Worm (Caenorhabditis elegans) whole organism, late embryonic: ENCODE results near the gene dnj-3.

ENCODE experiments used
- C08G9.2 ChIP-seq: sonication (generic microtip); optimal IDR thresholded peaks from 2 replicates; lab custom pipeline; 2016; ENCODE audit warnings: mild to moderate bottlenecking, missing genetic modification characterization, moderate library complexity, missing compliant biosample characterization
- C38D4.7 ChIP-seq: fragments of 200-800 bp; sonication (Bioruptor generic); optimal IDR thresholded peaks from 2 replicates; lab custom pipeline; 2018; ENCODE audit warnings: mild to moderate bottlenecking, missing genetic modification characterization, moderate library complexity, missing compliant biosample characterization
- F13H6.1 ChIP-seq: sonication (generic microtip); optimal IDR thresholded peaks from 2 replicates; lab custom pipeline; 2016; ENCODE audit warnings: missing genetic modification characterization, missing compliant biosample characterization
- K09A11.1 ChIP-seq: sonication (generic microtip); optimal IDR thresholded peaks from 2 replicates; lab custom pipeline; 2017; ENCODE audit warnings: antibody characterized with exemption, mild to moderate bottlenecking, missing genetic modification characterization, missing compliant biosample characterization; ENCODE audit not compliant: insufficient read depth
- T23F11.4 ChIP-seq: fragments of 200-800 bp; sonication (Bioruptor generic); optimal IDR thresholded peaks from 2 replicates; lab custom pipeline; 2018; ENCODE audit warnings: mild to moderate bottlenecking, missing genetic modification characterization, missing compliant biosample characterization
- Y22D7AL.16 ChIP-seq: sonication (generic microtip); optimal IDR thresholded peaks from 2 replicates; lab custom pipeline; 2016; ENCODE audit warnings: missing genetic modification characterization, missing compliant biosample characterization
- ahr-1 ChIP-seq: sonication (generic microtip); optimal IDR thresholded peaks from 2 replicates; lab custom pipeline; 2016; ENCODE audit warnings: missing genetic modification characterization, missing compliant biosample characterization
- ama-1 ChIP-seq: fragments of 150-350 bp; optimal IDR thresholded peaks from 2 replicates; lab custom pipeline; 2014
- ceh-14 ChIP-seq: sonication (generic microtip); optimal IDR thresholded peaks from 2 replicates; lab custom pipeline; 2016; ENCODE audit warnings: missing genotype, missing genetic modification characterization, missing compliant biosample characterization
- ceh-19 ChIP-seq: fragments of 200-800 bp; sonication (Bioruptor generic); optimal IDR thresholded peaks from 2 replicates; lab custom pipeline; 2018; ENCODE audit warnings: mild to moderate bottlenecking, missing genetic modification characterization, missing compliant biosample characterization
- ceh-2 ChIP-seq: sonication (generic microtip); optimal IDR thresholded peaks from 2 replicates; lab custom pipeline; 2016; ENCODE audit warnings: missing genotype, missing genetic modification characterization, missing compliant biosample characterization
- ceh-22 ChIP-seq: sonication (generic microtip); optimal IDR thresholded peaks from 2 replicates; lab custom pipeline; 2017; ENCODE audit warnings: missing biosample characterization, missing genetic modification characterization
- ceh-30 ChIP-seq: fragments of 150-350 bp; optimal IDR thresholded peaks from 2 replicates; lab custom pipeline; 2014; ENCODE audit warnings: missing biosample characterization, missing genetic modification characterization
- ceh-31 ChIP-seq: sonication (generic microtip); optimal IDR thresholded peaks from 2 replicates; lab custom pipeline; 2016; ENCODE audit warnings: missing genetic modification characterization, missing compliant biosample characterization
- ceh-34 ChIP-seq: sonication (generic microtip); optimal IDR thresholded peaks from 2 replicates; lab custom pipeline; 2016; ENCODE audit warnings: mild to moderate bottlenecking, missing genetic modification characterization, missing compliant biosample characterization
- ceh-48 ChIP-seq: sonication (generic microtip); optimal IDR thresholded peaks from 2 replicates; lab custom pipeline; 2016; ENCODE audit warnings: missing genetic modification characterization, inconsistent platforms, missing compliant biosample characterization
- ceh-9 ChIP-seq: sonication (generic microtip); optimal IDR thresholded peaks from 2 replicates; lab custom pipeline; 2016; ENCODE audit warnings: mild to moderate bottlenecking, missing genetic modification characterization, inconsistent platforms, missing compliant biosample characterization
- che-1 ChIP-seq: sonication (generic microtip); optimal IDR thresholded peaks from 2 replicates; lab custom pipeline; 2016; ENCODE audit warnings: mild to moderate bottlenecking, missing genetic modification characterization, missing compliant biosample characterization
- dmd-4 ChIP-seq: sonication (generic microtip); optimal IDR thresholded peaks from 2 replicates; lab custom pipeline; 2016; ENCODE audit warnings: borderline replicate concordance, missing genetic modification characterization, missing compliant biosample characterization
- dve-1 ChIP-seq: sonication (generic microtip); optimal IDR thresholded peaks from 2 replicates; lab custom pipeline; 2017; ENCODE audit warnings: antibody characterized with exemption, mild to moderate bottlenecking, missing genetic modification characterization, missing compliant biosample characterization
- elt-2 ChIP-seq: sonication (generic microtip); optimal IDR thresholded peaks from 2 replicates; lab custom pipeline; 2016; ENCODE audit warnings: missing genetic modification reagents, missing genetic modification characterization, missing compliant biosample characterization
- elt-4 ChIP-seq: sonication (generic microtip); optimal IDR thresholded peaks from 2 replicates; lab custom pipeline; 2016; ENCODE audit warnings: missing genetic modification characterization, missing compliant biosample characterization
- ets-4 ChIP-seq: sonication (generic microtip); optimal IDR thresholded peaks from 2 replicates; lab custom pipeline; 2016; ENCODE audit warnings: missing genetic modification characterization, missing compliant biosample characterization
- eyg-1 ChIP-seq: sonication (generic microtip); optimal IDR thresholded peaks from 2 replicates; lab custom pipeline; 2016; ENCODE audit warnings: missing genotype, missing genetic modification characterization, missing compliant biosample characterization
- fax-1 ChIP-seq: sonication (generic microtip); optimal IDR thresholded peaks from 2 replicates; lab custom pipeline; 2016; ENCODE audit warnings: missing genotype, missing genetic modification characterization, missing compliant biosample characterization
- fkh-10 ChIP-seq: fragments of 150-350 bp; optimal IDR thresholded peaks from 2 replicates; lab custom pipeline; 2014; ENCODE audit warnings: missing biosample characterization, missing genetic modification reagents, missing genetic modification characterization
- fkh-6 ChIP-seq: sonication (generic microtip); optimal IDR thresholded peaks from 2 replicates; lab custom pipeline; 2016; ENCODE audit warnings: missing genetic modification characterization, missing compliant biosample characterization
- hlh-30 ChIP-seq: sonication (generic microtip); optimal IDR thresholded peaks from 2 replicates; lab custom pipeline; 2017; ENCODE audit warnings: antibody characterized with exemption, missing genetic modification characterization, missing compliant biosample characterization; ENCODE audit not compliant: insufficient read depth
- hlh-6 ChIP-seq: sonication (generic microtip); optimal IDR thresholded peaks from 2 replicates; lab custom pipeline; 2016; ENCODE audit warnings: missing genotype, missing genetic modification characterization, missing compliant biosample characterization
- hlh-8 ChIP-seq: sonication (generic microtip); optimal IDR thresholded peaks from 2 replicates; lab custom pipeline; 2016; ENCODE audit warnings: missing genotype, missing genetic modification characterization, missing compliant biosample characterization
- lim-6 ChIP-seq: sonication (generic microtip); optimal IDR thresholded peaks from 2 replicates; lab custom pipeline; 2016; ENCODE audit warnings: missing genetic modification characterization, missing compliant biosample characterization
- madf-2 ChIP-seq: sonication (generic microtip); optimal IDR thresholded peaks from 2 replicates; lab custom pipeline; 2017; ENCODE audit warnings: missing genetic modification characterization, missing compliant biosample characterization
- mec-3 ChIP-seq: sonication (generic microtip); optimal IDR thresholded peaks from 2 replicates; lab custom pipeline; 2016; ENCODE audit warnings: borderline replicate concordance, missing genetic modification characterization, missing compliant biosample characterization
- odd-2 ChIP-seq: sonication (generic microtip); optimal IDR thresholded peaks from 2 replicates; lab custom pipeline; 2017; ENCODE audit warnings: antibody characterized with exemption, mild to moderate bottlenecking, missing genetic modification characterization, missing compliant biosample characterization
- pag-3 ChIP-seq: sonication (generic microtip); optimal IDR thresholded peaks from 2 replicates; lab custom pipeline; 2016; ENCODE audit warnings: missing compliant biosample characterization, missing genetic modification characterization, borderline replicate concordance
- pat-9 ChIP-seq: fragments of 200-800 bp; sonication (Bioruptor generic); optimal IDR thresholded peaks from 2 replicates; lab custom pipeline; 2018; ENCODE audit warnings: mild to moderate bottlenecking, missing genetic modification characterization, moderate library complexity, missing compliant biosample characterization
- pha-4 ChIP-seq: fragments of 150-350 bp; optimal IDR thresholded peaks from 2 replicates; lab custom pipeline; 2018; ENCODE audit warnings: missing biosample characterization, missing genetic modification reagents, missing genetic modification characterization
- pros-1 ChIP-seq: fragments of 150-350 bp; optimal IDR thresholded peaks from 2 replicates; lab custom pipeline; 2014; ENCODE audit warnings: missing biosample characterization, missing genetic modification reagents, missing genetic modification characterization
- ref-2 ChIP-seq: sonication (generic microtip); optimal IDR thresholded peaks from 2 replicates; lab custom pipeline; 2016; ENCODE audit warnings: missing genetic modification characterization, missing compliant biosample characterization
- rnt-1 ChIP-seq: sonication (generic microtip); optimal IDR thresholded peaks from 2 replicates; lab custom pipeline; 2016; ENCODE audit warnings: missing genetic modification characterization, missing compliant biosample characterization
- sdc-2 ChIP-seq: sonication (generic microtip); optimal IDR thresholded peaks from 2 replicates; lab custom pipeline; 2016; ENCODE audit warnings: missing genotype, missing genetic modification characterization, missing compliant biosample characterization
- sox-2 ChIP-seq: fragments of 200-800 bp; sonication (Bioruptor generic); IDR thresholded peaks from 2 replicates; pipeline ENCODE4 v1.3.6; 2022; ENCODE audit warnings: missing genetic modification reagents, missing genetic modification characterization, missing compliant biosample characterization
- syd-9 ChIP-seq: sonication (generic microtip); optimal IDR thresholded peaks from 2 replicates; lab custom pipeline; 2016; ENCODE audit warnings: mild to moderate bottlenecking, missing genetic modification characterization, moderate library complexity, missing compliant biosample characterization
- tbx-2 ChIP-seq: sonication (generic microtip); optimal IDR thresholded peaks from 2 replicates; lab custom pipeline; 2016; ENCODE audit warnings: missing genetic modification characterization, missing compliant biosample characterization
- tbx-7 ChIP-seq: sonication (generic microtip); optimal IDR thresholded peaks from 2 replicates; lab custom pipeline; 2016; ENCODE audit warnings: missing genotype, missing genetic modification characterization, missing compliant biosample characterization
- ttx-3 ChIP-seq: sonication (generic microtip); optimal IDR thresholded peaks from 2 replicates; lab custom pipeline; 2016; ENCODE audit warnings: missing genetic modification reagents, missing genetic modification characterization, missing compliant biosample characterization
- unc-3 ChIP-seq, 2 experiments: fragments of 200-800 bp in 1 of 2; sonication (Bioruptor generic) in 1 of 2; sonication (generic microtip) in 1 of 2; conservative IDR thresholded peaks in 1 of 2; optimal IDR thresholded peaks in 1 of 2; 2 replicates each; pipeline versions ENCODE4 v1.3.6 to Lab custom; 2016 to 2022; ENCODE audit warnings: missing compliant biosample characterization in 2 of 2, missing genetic modification characterization in 2 of 2, missing genetic modification reagents in 1 of 2
- unc-42 ChIP-seq: sonication (generic microtip); optimal IDR thresholded peaks from 2 replicates; lab custom pipeline; 2016; ENCODE audit warnings: missing genotype, missing genetic modification characterization, missing compliant biosample characterization
- unc-55 ChIP-seq: sonication (generic microtip); optimal IDR thresholded peaks from 2 replicates; lab custom pipeline; 2017; ENCODE audit warnings: missing biosample characterization, missing genetic modification reagents, missing genetic modification characterization
- unc-86 ChIP-seq: sonication (generic microtip); optimal IDR thresholded peaks from 2 replicates; lab custom pipeline; 2016; ENCODE audit warnings: missing genetic modification characterization, missing compliant biosample characterization
- zip-5 ChIP-seq: sonication (generic microtip); optimal IDR thresholded peaks from 2 replicates; lab custom pipeline; 2016; ENCODE audit warnings: missing genetic modification characterization, missing compliant biosample characterization

Gene dnj-3

ce11 chrV:15071015-15071810, 2.7 kb downstream of the dnj-3 start, which contains the start of gene unc-76:
TSS of gene unc-76 (plus strand) at chrV:15071760.
- TF ChIP-seq fkh-10 (GFP tag; lab: Kevin White, UChicago) = no peak
- peak; percentile 92 for TF ChIP-seq dve-1 (tag; lab: Kevin White, UChicago)
- TF ChIP-seq elt-2 (tag; lab: Kevin White, UChicago) = no peak
- peak; percentile 3 for TF ChIP-seq K09A11.1 (tag; lab: Kevin White, UChicago)
- TF ChIP-seq che-1 = no peak
- peak; percentile 18 for TF ChIP-seq unc-86 (tag; lab: Kevin White, UChicago)
- peak; percentile 73 for TF ChIP-seq pros-1 (tag; lab: Kevin White, UChicago)
- peak; percentile 74 for TF ChIP-seq ceh-14 (tag; lab: Kevin White, UChicago)
- TF ChIP-seq eyg-1 (tag; lab: Kevin White, UChicago) = no peak
- no peak for TF ChIP-seq madf-2
- TF ChIP-seq syd-9 = peak; percentile 24
- TF ChIP-seq dmd-4 (tag; lab: Kevin White, UChicago) = no peak
- TF ChIP-seq ttx-3 (tag; lab: Kevin White, UChicago) = no peak
- peak; percentile 28 for TF ChIP-seq hlh-30 (tag; lab: Kevin White, UChicago)
- peak; percentile 49 for TF ChIP-seq C08G9.2
- TF ChIP-seq tbx-2 (tag; lab: Kevin White, UChicago) = peak; percentile 84
- no peak for TF ChIP-seq ets-4
- peak; percentile 90 for TF ChIP-seq unc-42 (tag; lab: Kevin White, UChicago)
- no peak for TF ChIP-seq Y22D7AL.16 (tag; lab: Kevin White, UChicago)
- TF ChIP-seq pag-3 (tag; lab: Kevin White, UChicago) = no peak
- no peak for TF ChIP-seq ceh-30 (tag; lab: Kevin White, UChicago)
- no peak for TF ChIP-seq ahr-1 (tag; lab: Kevin White, UChicago)
- TF ChIP-seq ceh-31 = peak; percentile 92
- peak; percentile 67 for TF ChIP-seq hlh-8 (tag; lab: Kevin White, UChicago)
- no peak for TF ChIP-seq tbx-7
- peak; percentile 55 for TF ChIP-seq ref-2
- peak; percentile 6 for TF ChIP-seq fkh-6
- peak; percentile 60 for TF ChIP-seq ceh-2
- TF ChIP-seq pat-9 (tag; lab: Kevin White, UChicago) = no peak
- TF ChIP-seq F13H6.1 (tag; lab: Kevin White, UChicago) = peak; percentile 52
- TF ChIP-seq rnt-1 (tag; lab: Kevin White, UChicago) = peak; percentile 89
- TF ChIP-seq pha-4 = no peak
- TF ChIP-seq ceh-34 (tag; lab: Kevin White, UChicago) = peak; percentile 98
- TF ChIP-seq sox-2 (GFP tag; lab: Robert Waterston, UW) = peak; percentile 28; the same call in 1 of the 2 replicates
- TF ChIP-seq odd-2 (tag; lab: Kevin White, UChicago) = no peak
- no peak for TF ChIP-seq elt-4 (tag; lab: Kevin White, UChicago)
- TF ChIP-seq ceh-9 (tag; lab: Kevin White, UChicago) = no peak
- no peak for TF ChIP-seq unc-3 (GFP tag; conservative IDR thresholded peaks at IDR 0.05; lab: Robert Waterston, UW)
- peak; percentile 57 for TF ChIP-seq unc-3 (tag; optimal IDR thresholded peaks at IDR 0.05; lab: Kevin White, UChicago)
- TF ChIP-seq hlh-6 (tag; lab: Kevin White, UChicago) = no peak
- TF ChIP-seq ceh-19 = no peak
- TF ChIP-seq fax-1 (tag; lab: Kevin White, UChicago) = peak; percentile 32
- no peak for TF ChIP-seq C38D4.7 (GFP tag; lab: Kevin White, UChicago)
- TF ChIP-seq unc-55 (GFP tag; lab: Kevin White, UChicago) = peak; percentile 89
- TF ChIP-seq T23F11.4 (GFP tag; lab: Kevin White, UChicago) = no peak
- TF ChIP-seq ama-1 = no peak
- TF ChIP-seq lim-6 (tag; lab: Kevin White, UChicago) = no peak
- TF ChIP-seq sdc-2 (tag; lab: Kevin White, UChicago) = no peak
- TF ChIP-seq ceh-48 (tag; lab: Kevin White, UChicago) = peak; percentile 52
- no peak for TF ChIP-seq mec-3
- TF ChIP-seq ceh-22 (tag; lab: Kevin White, UChicago) = no peak
- no peak for TF ChIP-seq zip-5 (tag; lab: Kevin White, UChicago)
